Worm (Caenorhabditis elegans): ENCODE measurements around the gene F22B7.9.
A peak's percentile ranks its signal among the peaks of the same experiment; 100 is the strongest.

The F22B7.9 gene

ce11 chrIII:8683679-8684263 lies 30.0 kb upstream of the F22B7.9 start, which contains the start of gene fli-1 (continued):
- TF ChIP-seq nhr-232 (tag; optimal IDR thresholded peaks at IDR 0.05), result no peak
- TF ChIP-seq ceh-48 (tag; optimal IDR thresholded peaks at IDR 0.05), result no peak
- TF ChIP-seq unc-86 (tag; optimal IDR thresholded peaks at IDR 0.05), result no peak
- no peak for TF ChIP-seq T23F11.4 (GFP tag; optimal IDR thresholded peaks at IDR 0.05)
- peak; percentile 6 for TF ChIP-seq tbx-2 (tag; optimal IDR thresholded peaks at IDR 0.05)
- no peak for TF ChIP-seq ceh-45 (GFP tag; IDR thresholded peaks at IDR 0.05)
- TF ChIP-seq unc-3 (GFP tag; conservative IDR thresholded peaks at IDR 0.05), result no peak
- no peak for TF ChIP-seq unc-3 (tag; optimal IDR thresholded peaks at IDR 0.05)
- no peak for TF ChIP-seq F13H6.1 (tag; optimal IDR thresholded peaks at IDR 0.05)
- no peak for TF ChIP-seq nfya-1 (tag; optimal IDR thresholded peaks at IDR 0.05)
- no peak for TF ChIP-seq K02D7.2 (tag; optimal IDR thresholded peaks at IDR 0.05)
- TF ChIP-seq nhr-11 (tag; optimal IDR thresholded peaks at IDR 0.05), result no peak
- TF ChIP-seq ceh-9 (tag; optimal IDR thresholded peaks at IDR 0.05), result no peak
- TF ChIP-seq elt-2 (tag; optimal IDR thresholded peaks at IDR 0.05), result peak; percentile 18
- TF ChIP-seq Y22D7AL.16 (tag; optimal IDR thresholded peaks at IDR 0.05), result no peak
- TF ChIP-seq C08G9.2 (tag; optimal IDR thresholded peaks at IDR 0.05), result peak; percentile 68
- TF ChIP-seq pha-4 (tag; optimal IDR thresholded peaks at IDR 0.05), result no peak
- TF ChIP-seq K09A11.1 (tag; optimal IDR thresholded peaks at IDR 0.05; ENCODE audit: insufficient read depth), result no peak
- TF ChIP-seq eyg-1 (tag; optimal IDR thresholded peaks at IDR 0.05), result no peak
- no peak for TF ChIP-seq madf-2 (tag; optimal IDR thresholded peaks at IDR 0.05)
- no peak for TF ChIP-seq C38D4.7 (GFP tag; optimal IDR thresholded peaks at IDR 0.05)
- no peak for TF ChIP-seq syd-9 (tag; optimal IDR thresholded peaks at IDR 0.05)
- peak; percentile 49 for TF ChIP-seq ceh-31 (tag; optimal IDR thresholded peaks at IDR 0.05)
- no peak for TF ChIP-seq ceh-19 (GFP tag; optimal IDR thresholded peaks at IDR 0.05)
- no peak for TF ChIP-seq fkh-6 (tag; optimal IDR thresholded peaks at IDR 0.05)
- TF ChIP-seq ttx-3 (tag; optimal IDR thresholded peaks at IDR 0.05), result no peak
- TF ChIP-seq ceh-34 (tag; optimal IDR thresholded peaks at IDR 0.05), result no peak
- no peak for TF ChIP-seq rnt-1 (tag; optimal IDR thresholded peaks at IDR 0.05)
- no peak for TF ChIP-seq ceh-24 (tag; optimal IDR thresholded peaks at IDR 0.05)
- TF ChIP-seq pat-9 (tag; optimal IDR thresholded peaks at IDR 0.05), result no peak
- peak; percentile 29 for TF ChIP-seq ets-4 (tag; optimal IDR thresholded peaks at IDR 0.05)
- TF ChIP-seq hlh-6 (tag; optimal IDR thresholded peaks at IDR 0.05), result no peak
- TF ChIP-seq zip-5 (tag; optimal IDR thresholded peaks at IDR 0.05), result no peak
- TF ChIP-seq hlh-8 (tag; optimal IDR thresholded peaks at IDR 0.05), result no peak
- no peak for TF ChIP-seq hlh-15 (tag; optimal IDR thresholded peaks at IDR 0.05)

DNA sequence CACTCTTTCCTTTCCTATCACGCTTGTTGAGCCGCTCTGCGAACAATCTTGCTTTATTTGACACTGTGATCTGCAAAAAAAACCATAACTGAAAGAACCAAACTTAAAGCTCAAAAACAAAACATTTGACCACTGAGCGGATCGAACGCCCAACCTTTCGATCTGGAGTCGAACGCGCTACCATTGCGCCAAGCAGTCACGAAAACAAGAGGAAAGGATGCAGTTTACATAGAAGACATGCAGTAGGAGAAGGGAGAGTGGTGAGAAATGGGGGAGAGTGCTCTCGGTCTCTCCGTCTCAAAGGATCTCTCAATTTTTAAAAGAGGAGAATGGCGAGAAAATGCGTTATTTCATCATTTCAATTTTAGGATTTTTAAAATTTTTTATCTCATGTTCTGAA lies 24.6 kb upstream of the F22B7.9 start:
- TF ChIP-seq hlh-8 (tag; optimal IDR thresholded peaks at IDR 0.05) (peak; percentile 77), sox-2 (GFP tag; IDR thresholded peaks at IDR 0.05) (peak; percentile 86), sox-4 (tag; optimal IDR thresholded peaks at IDR 0.05) (peak; percentile 95), rnt-1 (tag; optimal IDR thresholded peaks at IDR 0.05) (peak; percentile 84), ceh-31 (tag; optimal IDR thresholded peaks at IDR 0.05) (peak; percentile 73), pha-2 (tag; optimal IDR thresholded peaks at IDR 0.05) (peak; percentile 93), hlh-30 (tag; optimal IDR thresholded peaks at IDR 0.05; ENCODE audit: insufficient read depth) (peak; percentile 80), zip-5 (tag; optimal IDR thresholded peaks at IDR 0.05) (peak; percentile 88), ttx-3 (tag; optimal IDR thresholded peaks at IDR 0.05) (peak; percentile 88), elt-2 (tag; optimal IDR thresholded peaks at IDR 0.05) (peak; percentile 96), ceh-34 (tag; optimal IDR thresholded peaks at IDR 0.05) (peak; percentile 97), ceh-19 (GFP tag; optimal IDR thresholded peaks at IDR 0.05) (peak; percentile 95), dmd-4 (tag; optimal IDR thresholded peaks at IDR 0.05; ENCODE audit: borderline replicate concordance) (peak; percentile 91), unc-42 (tag; optimal IDR thresholded peaks at IDR 0.05) (peak; percentile 69), gmeb-2 (tag; optimal IDR thresholded peaks at IDR 0.05) (peak; percentile 95), ama-1 (optimal IDR thresholded peaks at IDR 0.05) (no peak), F13H6.1 (tag; optimal IDR thresholded peaks at IDR 0.05) (peak; percentile 85), pha-4 (tag; optimal IDR thresholded peaks at IDR 0.05) (no peak), unc-86 (tag; optimal IDR thresholded peaks at IDR 0.05) (peak; percentile 93), K02D7.2 (tag; optimal IDR thresholded peaks at IDR 0.05) (peak; percentile 93), C08G9.2 (tag; optimal IDR thresholded peaks at IDR 0.05) (peak; percentile 90), madf-2 (tag; optimal IDR thresholded peaks at IDR 0.05) (peak; percentile 94), ceh-14 (tag; optimal IDR thresholded peaks at IDR 0.05) (peak; percentile 92), che-1 (tag; optimal IDR thresholded peaks at IDR 0.05) (peak; percentile 94), C38D4.7 (GFP tag; optimal IDR thresholded peaks at IDR 0.05) (peak; percentile 91), ahr-1 (tag; optimal IDR thresholded peaks at IDR 0.05) (peak; percentile 84), unc-3 (GFP tag; conservative IDR thresholded peaks at IDR 0.05) (peak; percentile 94), unc-3 (tag; optimal IDR thresholded peaks at IDR 0.05) (peak; percentile 89), ceh-48 (tag; optimal IDR thresholded peaks at IDR 0.05) (peak; percentile 84), K09A11.1 (tag; optimal IDR thresholded peaks at IDR 0.05; ENCODE audit: insufficient read depth) (peak; percentile 91), pat-9 (tag; optimal IDR thresholded peaks at IDR 0.05) (peak; percentile 93), npax-4 (tag; optimal IDR thresholded peaks at IDR 0.05) (peak; percentile 81), mec-3 (tag; optimal IDR thresholded peaks at IDR 0.05; ENCODE audit: borderline replicate concordance) (peak; percentile 90)

Measured in whole organism, late embryonic.